Worm (Caenorhabditis elegans): ENCODE results near the gene mif-1.
A peak's percentile ranks its signal among the peaks of the same experiment; 100 is the strongest.

DNA sequence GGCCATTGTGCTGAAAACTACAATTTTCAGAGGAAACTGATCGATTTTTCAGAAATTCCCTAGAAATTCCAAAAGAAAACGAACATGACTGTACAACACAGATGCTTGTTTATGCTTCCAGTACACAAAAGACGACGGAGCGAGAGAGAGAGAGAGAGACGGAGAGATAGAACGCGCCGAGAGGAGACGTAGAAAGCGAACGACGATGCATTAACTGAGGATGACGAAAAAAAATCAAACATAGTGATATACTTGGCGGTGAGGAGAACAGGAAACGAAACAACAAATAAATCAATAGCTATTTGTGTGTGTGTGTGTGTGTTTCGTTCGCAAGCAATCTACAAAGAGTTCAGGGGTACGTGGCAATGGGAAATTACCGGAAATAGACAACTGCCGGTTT lies 13.2 kb upstream of the mif-1 start:
- TF ChIP-seq W03F9.2 (tag; optimal IDR thresholded peaks at IDR 0.05) (peak; percentile 46), him-1 (tag; optimal IDR thresholded peaks at IDR 0.05) (no peak)
